Fruit fly (Drosophila melanogaster): Measurements from ENCODE around the gene app.

app gene

dm6 chr3L:12277054-12277879 is 10.6 kb upstream of the app start, which contains the start of the genes Sms and INPP5E (continued):
- TF ChIP-seq Med (GFP tag): peak; percentile 62
- TF ChIP-seq CG12942 (GFP tag; optimal IDR thresholded peaks at IDR 0.05): peak; percentile 38
- TF ChIP-seq CG2678 (tag; optimal IDR thresholded peaks at IDR 0.05): peak; percentile 70
- TF ChIP-seq PHDP (tag; optimal IDR thresholded peaks at IDR 0.05): peak; percentile 59
- no peak for TF ChIP-seq ERR (GFP tag; optimal IDR thresholded peaks at IDR 0.05)
- TF ChIP-seq CG4820 (GFP tag; optimal IDR thresholded peaks at IDR 0.05): peak; percentile 33
- TF ChIP-seq CrebB (tag; optimal IDR thresholded peaks at IDR 0.05): no peak
- TF ChIP-seq MBD-R2 (GFP tag; IDR thresholded peaks at IDR 0.05): peak; percentile 26
- no peak for TF ChIP-seq Awh (GFP tag; IDR thresholded peaks at IDR 0.05)
- peak; percentile 52 for TF ChIP-seq az2 (GFP tag; optimal IDR thresholded peaks at IDR 0.05)
- peak; percentile 80 for TF ChIP-seq hbn (GFP tag; IDR thresholded peaks at IDR 0.05; ENCODE audit: partially characterized antibody)
- TF ChIP-seq Side (GFP tag; optimal IDR thresholded peaks at IDR 0.05): no peak
- TF ChIP-seq Dfd (GFP tag; optimal IDR thresholded peaks at IDR 0.05): no peak
- peak; percentile 17 for TF ChIP-seq Ets97D (GFP tag; optimal IDR thresholded peaks at IDR 0.05)
- peak; percentile 72 for TF ChIP-seq Ets65A (GFP tag)
- TF ChIP-seq Sry-δ (GFP tag; optimal IDR thresholded peaks at IDR 0.05): peak; percentile 85
- no peak for TF ChIP-seq z (GFP tag; IDR thresholded peaks at IDR 0.05)
- TF ChIP-seq dmrt11E (tag; optimal IDR thresholded peaks at IDR 0.05): peak; percentile 72
- TF ChIP-seq Sox100B (GFP tag; optimal IDR thresholded peaks at IDR 0.05): peak; percentile 65
- peak; percentile 73 for TF ChIP-seq Xbp1 (GFP tag; optimal IDR thresholded peaks at IDR 0.05)
- peak; percentile 54 for TF ChIP-seq CG7556 (GFP tag; optimal IDR thresholded peaks at IDR 0.05)
- TF ChIP-seq Nf-YB (GFP tag; optimal IDR thresholded peaks at IDR 0.05): peak; percentile 35
- TF ChIP-seq gro (GFP tag; optimal IDR thresholded peaks at IDR 0.05): no peak
- peak; percentile 17 for TF ChIP-seq caup (GFP tag; optimal IDR thresholded peaks at IDR 0.05; ENCODE audit: severe bottlenecking)
- TF ChIP-seq insv (GFP tag; optimal IDR thresholded peaks at IDR 0.05): peak in 1 of 2 experiments; percentile 29
- TF ChIP-seq CG3281 (GFP tag; optimal IDR thresholded peaks at IDR 0.05): peak; percentile 58
- TF ChIP-seq CG31388 (GFP tag; optimal IDR thresholded peaks at IDR 0.05): peak; percentile 39
- peak; percentile 22 for TF ChIP-seq zen (tag; optimal IDR thresholded peaks at IDR 0.05)
- no peak for TF ChIP-seq Jarid2 (GFP tag; optimal IDR thresholded peaks at IDR 0.05)
- peak; percentile 79 for TF ChIP-seq CG31441 (GFP tag; IDR thresholded peaks at IDR 0.05)
- TF ChIP-seq inv (GFP tag; IDR thresholded peaks at IDR 0.05; ENCODE audit: partially characterized antibody): peak; percentile 89
- TF ChIP-seq ewg (GFP tag; optimal IDR thresholded peaks at IDR 0.05): peak; percentile 14
- 0 out of 2 replicates have a peak, but pooled peaks have one; percentile 27 for TF ChIP-seq H2.0 (GFP tag; IDR thresholded peaks at IDR 0.05)
- TF ChIP-seq tin (GFP tag; optimal IDR thresholded peaks at IDR 0.05): peak; percentile 60
- TF ChIP-seq scrt (GFP tag; optimal IDR thresholded peaks at IDR 0.05): no peak
- TF ChIP-seq ssp (GFP tag; IDR thresholded peaks at IDR 0.05): peak; percentile 46
- no peak for TF ChIP-seq eyg (GFP tag; optimal IDR thresholded peaks at IDR 0.05)
- no peak for TF ChIP-seq ase (GFP tag; IDR thresholded peaks at IDR 0.05)
- no peak for TF ChIP-seq gcm2 (GFP tag; optimal IDR thresholded peaks at IDR 0.05)
- peak; percentile 84 for TF ChIP-seq nerfin-2 (GFP tag; IDR thresholded peaks at IDR 0.05; ENCODE audit: partially characterized antibody)
- no peak for TF ChIP-seq hkb (optimal IDR thresholded peaks at IDR 0.05)
- 0 out of 2 replicates have a peak, but pooled peaks have one; percentile 9 for TF ChIP-seq hkb (GFP tag; IDR thresholded peaks at IDR 0.05)
- TF ChIP-seq CG11696 (GFP tag; IDR thresholded peaks at IDR 0.05): 0 out of 2 replicates have a peak, but pooled peaks have one; percentile 8
- TF ChIP-seq CG15696 (tag; optimal IDR thresholded peaks at IDR 0.05): peak; percentile 59
- peak; percentile 73 for TF ChIP-seq NFAT (GFP tag; IDR thresholded peaks at IDR 0.05)
- peak; percentile 10; the same call in 1 of the 2 replicates for TF ChIP-seq CG10321 (GFP tag; IDR thresholded peaks at IDR 0.05)
- peak; percentile 61 for TF ChIP-seq grau (tag; optimal IDR thresholded peaks at IDR 0.05)
- TF ChIP-seq CG6689 (GFP tag; IDR thresholded peaks at IDR 0.05): peak; percentile 43
- TF ChIP-seq Meics (GFP tag; optimal IDR thresholded peaks at IDR 0.05): peak; percentile 54

Data from whole organism, embryonic.